Worm (Caenorhabditis elegans) whole organism, L2 larva: ENCODE results near the gene F09F9.1.

Experiments
- aly-2 ChIP-seq: fragments of 150-350 bp; optimal IDR thresholded peaks from 2 replicates; lab custom pipeline; 2014; ENCODE audit warnings: missing biosample characterization, missing genetic modification characterization
- blmp-1 ChIP-seq: sonication (generic microtip); optimal IDR thresholded peaks from 2 replicates; lab custom pipeline; 2017; ENCODE audit warnings: missing genetic modification characterization, mild to moderate bottlenecking, missing compliant biosample characterization, antibody characterized with exemption, moderate library complexity; ENCODE audit not compliant: insufficient read depth
- dmd-4 ChIP-seq: sonication (generic microtip); optimal IDR thresholded peaks from 2 replicates; lab custom pipeline; 2017; ENCODE audit warnings: missing biosample characterization, missing genetic modification characterization
- fos-1 ChIP-seq: fragments of 150-350 bp; optimal IDR thresholded peaks from 2 replicates; lab custom pipeline; 2014; ENCODE audit warnings: missing biosample characterization, missing genetic modification characterization
- mdl-1 ChIP-seq, 2 experiments: fragments of 150-350 bp in 1 of 2; sonication (generic microtip) in 1 of 2; optimal IDR thresholded peaks; 2 replicates each; lab custom pipeline; 2017; ENCODE audit warnings: missing biosample characterization in 2 of 2, missing genetic modification characterization in 2 of 2
- nhr-77 ChIP-seq: fragments of 150-350 bp; optimal IDR thresholded peaks from 2 replicates; lab custom pipeline; 2014; ENCODE audit warnings: missing biosample characterization, missing genetic modification characterization
- sem-4 ChIP-seq: fragments of 150-350 bp; optimal IDR thresholded peaks from 2 replicates; lab custom pipeline; 2014; ENCODE audit warnings: missing biosample characterization, missing genetic modification reagents, missing genetic modification characterization
- sma-9 ChIP-seq, 2 experiments: fragments of 150-350 bp in 1 of 2; sonication (generic microtip) in 1 of 2; optimal IDR thresholded peaks; 2 replicates each; lab custom pipeline; 2014 to 2016; ENCODE audit warnings: missing genetic modification characterization in 2 of 2, mild to moderate bottlenecking in 1 of 2, missing biosample characterization in 1 of 2, missing compliant biosample characterization in 1 of 2, missing genetic modification reagents in 1 of 2, moderate library complexity in 1 of 2
- snpc-4 ChIP-seq: fragments of 150-350 bp; optimal IDR thresholded peaks from 2 replicates; lab custom pipeline; 2014; ENCODE audit warnings: missing biosample characterization, missing genetic modification characterization
- unc-55 ChIP-seq: fragments of 150-350 bp; sonication (generic microtip); optimal IDR thresholded peaks from 3 replicates; lab custom pipeline; 2014; ENCODE audit warnings: missing biosample characterization, missing genetic modification reagents, missing genetic modification characterization
- ztf-11 ChIP-seq: sonication (generic microtip); optimal IDR thresholded peaks from 2 replicates; lab custom pipeline; 2017; ENCODE audit warnings: missing biosample characterization, missing genetic modification characterization

ce11 chrX:4132243-4132642, 17.1 kb downstream of the F09F9.1 start:
- peak; percentile 95 for TF ChIP-seq blmp-1 (tag; lab: Kevin White, UChicago)
- no peak for TF ChIP-seq aly-2 (tag; lab: Kevin White, UChicago)
- peak; percentile 94 for TF ChIP-seq sma-9 (GFP tag; optimal IDR thresholded peaks at IDR 0.05; lab: Kevin White, UChicago)
- TF ChIP-seq sma-9 (tag; optimal IDR thresholded peaks at IDR 0.05; lab: Kevin White, UChicago) = no peak
- TF ChIP-seq ztf-11 (tag; lab: Kevin White, UChicago) = no peak
- TF ChIP-seq unc-55 (GFP tag; lab: Kevin White, UChicago) = no peak
- no peak for TF ChIP-seq nhr-77 (tag; lab: Kevin White, UChicago)
- no peak for TF ChIP-seq sem-4
- no peak for TF ChIP-seq snpc-4 (tag; lab: Kevin White, UChicago)
- no peak for TF ChIP-seq mdl-1 (tag; optimal IDR thresholded peaks at IDR 0.05; lab: Kevin White, UChicago)
- no peak for TF ChIP-seq fos-1
- no peak for TF ChIP-seq dmd-4
